Fruit fly (Drosophila melanogaster) whole organism, embryonic: ENCODE data around the gene CG5087.

ENCODE experiments used
- Bdp1 ChIP-seq: fragments of 200-800 bp; sonication (Bioruptor generic); optimal IDR thresholded peaks from 3 replicates; lab custom pipeline; 2016; ENCODE audit warnings: missing biosample characterization, missing genetic modification characterization
- Bteb2 ChIP-seq: fragments of 200-800 bp; sonication (Bioruptor generic); optimal IDR thresholded peaks from 2 replicates; lab custom pipeline; 2016; ENCODE audit warnings: missing biosample characterization, missing genetic modification characterization
- C15 ChIP-seq: fragments of 200-800 bp; sonication (Bioruptor generic); IDR thresholded peaks from 3 replicates; pipeline ENCODE4 v1.3.6; 2022; ENCODE audit warnings: missing biosample characterization, missing genetic modification characterization
- CG1024 ChIP-seq: fragments of 200-800 bp; sonication (Bioruptor generic); IDR thresholded peaks from 2 replicates; pipeline ENCODE4 v1.3.6; 2022; ENCODE audit warnings: missing biosample characterization, missing genetic modification characterization
- CG10321 ChIP-seq: fragments of 200-800 bp; sonication (Bioruptor generic); IDR thresholded peaks from 2 replicates; pipeline ENCODE4 v1.3.6; 2022; ENCODE audit warnings: missing biosample characterization, missing genetic modification characterization
- CG12219 ChIP-seq: fragments of 200-800 bp; sonication (Bioruptor generic); optimal IDR thresholded peaks from 3 replicates; lab custom pipeline; 2018; ENCODE audit warnings: missing biosample characterization, mild to moderate bottlenecking, missing genetic modification characterization
- CG13894 ChIP-seq: fragments of 200-800 bp; sonication (Bioruptor generic); optimal IDR thresholded peaks from 3 replicates; lab custom pipeline; 2018; ENCODE audit warnings: missing biosample characterization, mild to moderate bottlenecking, missing genetic modification characterization, moderate library complexity
- CG1602 ChIP-seq: fragments of 200-800 bp; sonication (Bioruptor generic); optimal IDR thresholded peaks from 3 replicates; lab custom pipeline; 2016; ENCODE audit warnings: missing biosample characterization, missing genetic modification characterization
- CG17612 ChIP-seq: fragments of 200-800 bp; sonication (Bioruptor generic); IDR thresholded peaks from 2 replicates; pipeline ENCODE4 v1.3.6; 2022; ENCODE audit warnings: missing biosample characterization, missing genetic modification characterization
- CG33213 ChIP-seq: fragments of 200-800 bp; sonication (Bioruptor generic); optimal IDR thresholded peaks from 3 replicates; lab custom pipeline; 2016; ENCODE audit warnings: missing biosample characterization, missing genetic modification characterization
- CG3407 ChIP-seq: fragments of 200-800 bp; sonication (Bioruptor generic); optimal IDR thresholded peaks from 2 replicates; lab custom pipeline; 2018; ENCODE audit warnings: missing biosample characterization, mild to moderate bottlenecking, missing genetic modification characterization
- CG3726 ChIP-seq: fragments of 200-800 bp; sonication (Bioruptor generic); IDR thresholded peaks from 3 replicates; pipeline ENCODE4, ENCODE4 v1.3.6; 2022; ENCODE audit warnings: missing biosample characterization, missing genetic modification characterization
- CG4617 ChIP-seq: fragments of 200-800 bp; sonication (Bioruptor generic); optimal IDR thresholded peaks from 3 replicates; lab custom pipeline; 2016; ENCODE audit warnings: missing biosample characterization, missing genetic modification characterization, borderline replicate concordance
- CG4707 ChIP-seq: fragments of 200-800 bp; sonication (Bioruptor generic); optimal IDR thresholded peaks from 2 replicates; lab custom pipeline; 2018; ENCODE audit warnings: missing biosample characterization, mild to moderate bottlenecking, missing genetic modification characterization, moderate library complexity
- CG8281 ChIP-seq: fragments of 200-800 bp; sonication (Bioruptor generic); optimal IDR thresholded peaks from 2 replicates; lab custom pipeline; 2018; ENCODE audit warnings: missing biosample characterization, mild to moderate bottlenecking, missing genetic modification characterization, moderate library complexity
- Ets97D ChIP-seq: fragments of 200-800 bp; sonication (Bioruptor generic); optimal IDR thresholded peaks from 3 replicates; lab custom pipeline; 2016; ENCODE audit warnings: missing biosample characterization, missing genetic modification characterization
- HLH3B ChIP-seq: fragments of 200-800 bp; sonication (Bioruptor generic); IDR thresholded peaks from 2 replicates; pipeline ENCODE4 v1.3.6; 2022; ENCODE audit warnings: missing biosample characterization, missing genetic modification characterization
- Hr3 ChIP-seq: fragments of 200-800 bp; sonication (Bioruptor generic); optimal IDR thresholded peaks from 3 replicates; lab custom pipeline; 2016; ENCODE audit warnings: missing biosample characterization, missing genetic modification characterization
- Hr51 ChIP-seq, 2 experiments: fragments of 200-800 bp; sonication (Bioruptor generic); optimal IDR thresholded peaks; 2 replicates in 1 of 2; 3 replicates in 1 of 2; lab custom pipeline; 2016 to 2018; ENCODE audit warnings: missing biosample characterization in 2 of 2, missing genetic modification characterization in 2 of 2, mild to moderate bottlenecking in 1 of 2, moderate library complexity in 1 of 2
- Mrtf ChIP-seq: fragments of 200-800 bp; sonication (Bioruptor generic); IDR thresholded peaks from 3 replicates; pipeline ENCODE4 v1.3.6; 2022; ENCODE audit warnings: missing biosample characterization, missing genetic modification characterization
- Myb ChIP-seq: fragments of 200-800 bp; sonication (Bioruptor generic); optimal IDR thresholded peaks from 2 replicates; lab custom pipeline; 2016; ENCODE audit warnings: missing biosample characterization, missing genetic modification characterization
- Neu2 ChIP-seq: fragments of 200-800 bp; sonication (Bioruptor generic); optimal IDR thresholded peaks from 3 replicates; lab custom pipeline; 2016; ENCODE audit warnings: missing biosample characterization, missing genetic modification characterization, borderline replicate concordance
- Nf-YB ChIP-seq: fragments of 200-800 bp; sonication (Bioruptor generic); optimal IDR thresholded peaks from 3 replicates; lab custom pipeline; 2019; ENCODE audit warnings: missing biosample characterization, mild to moderate bottlenecking, missing genetic modification characterization, moderate library complexity
- Poxn ChIP-seq: fragments of 200-800 bp; sonication (Bioruptor generic); IDR thresholded peaks from 2 replicates; pipeline ENCODE4 v1.3.6; 2022; ENCODE audit warnings: missing biosample characterization, missing genetic modification characterization
- Rx ChIP-seq: fragments of 200-800 bp; sonication (Bioruptor generic); IDR thresholded peaks from 2 replicates; pipeline ENCODE4 v1.3.6; 2022; ENCODE audit warnings: missing biosample characterization, missing genetic modification characterization
- Side ChIP-seq: fragments of 200-800 bp; sonication (Bioruptor generic); optimal IDR thresholded peaks from 2 replicates; lab custom pipeline; 2016; ENCODE audit warnings: missing biosample characterization, missing genetic modification characterization
- Sry-β ChIP-seq: fragments of 200-800 bp; sonication (Bioruptor generic); optimal IDR thresholded peaks from 2 replicates; lab custom pipeline; 2018; ENCODE audit warnings: missing biosample characterization, mild to moderate bottlenecking, missing genetic modification characterization, moderate library complexity
- Ssrp ChIP-seq: fragments of 200-800 bp; sonication (Bioruptor generic); optimal IDR thresholded peaks from 2 replicates; lab custom pipeline; 2018; ENCODE audit warnings: missing biosample characterization, mild to moderate bottlenecking, missing genetic modification characterization, moderate library complexity
- Taf1 ChIP-seq: fragments of 200-800 bp; sonication (Bioruptor generic); IDR thresholded peaks from 2 replicates; pipeline ENCODE4 v1.3.6; 2022; ENCODE audit warnings: missing biosample characterization, missing genetic modification characterization
- ac ChIP-seq: fragments of 200-800 bp; sonication (Bioruptor generic); optimal IDR thresholded peaks from 3 replicates; lab custom pipeline; 2017; ENCODE audit warnings: missing biosample characterization, mild to moderate bottlenecking, missing genetic modification characterization
- bsh ChIP-seq, 2 experiments: fragments of 200-800 bp; sonication (Bioruptor generic); optimal IDR thresholded peaks; 2 replicates each; lab custom pipeline; 2017 to 2018; ENCODE audit warnings: mild to moderate bottlenecking in 2 of 2, missing biosample characterization in 2 of 2, missing genetic modification characterization in 2 of 2, moderate library complexity in 1 of 2
- cad ChIP-seq: fragments of >200 bp; optimal IDR thresholded peaks from 2 replicates; lab custom pipeline; 2017; ENCODE audit warnings: missing biosample characterization, missing genetic modification characterization
- cato ChIP-seq: fragments of 200-800 bp; sonication (Bioruptor generic); optimal IDR thresholded peaks from 2 replicates; lab custom pipeline; 2016; ENCODE audit warnings: missing biosample characterization, missing genetic modification characterization, borderline replicate concordance
- corto ChIP-seq: fragments of 200-800 bp; sonication (Bioruptor generic); optimal IDR thresholded peaks from 2 replicates; lab custom pipeline; 2016; ENCODE audit warnings: missing biosample characterization, mild to moderate bottlenecking, missing genetic modification characterization, moderate library complexity
- dysf ChIP-seq: fragments of 200-800 bp; sonication (Bioruptor generic); IDR thresholded peaks from 3 replicates; pipeline ENCODE4 v1.3.6; 2022; ENCODE audit warnings: missing biosample characterization, missing genetic modification characterization
- ftz-f1 ChIP-seq: fragments of 200-800 bp; sonication (Bioruptor generic); optimal IDR thresholded peaks from 2 replicates; lab custom pipeline; 2016; ENCODE audit warnings: missing biosample characterization, missing genetic modification characterization
- gce ChIP-seq: fragments of 200-800 bp; sonication (Bioruptor generic); IDR thresholded peaks from 3 replicates; pipeline ENCODE4 v1.3.6; 2022; ENCODE audit warnings: missing biosample characterization, missing genetic modification characterization
- grau ChIP-seq: fragments of 200-800 bp; optimal IDR thresholded peaks from 3 replicates; lab custom pipeline; 2019; ENCODE audit warnings: missing biosample characterization, mild to moderate bottlenecking, missing genetic modification characterization, moderate library complexity
- gt ChIP-seq: fragments of 200-800 bp; sonication (Bioruptor generic); IDR thresholded peaks from 2 replicates; pipeline ENCODE4 v1.3.6; 2022; ENCODE audit warnings: missing biosample characterization, missing genetic modification characterization
- kni ChIP-seq: fragments of 200-800 bp; sonication (Bioruptor generic); optimal IDR thresholded peaks from 3 replicates; lab custom pipeline; 2017; ENCODE audit warnings: mild to moderate bottlenecking, missing biosample characterization, missing genetic modification reagents, missing genetic modification characterization
- mam ChIP-seq: fragments of 200-800 bp; sonication (Bioruptor generic); optimal IDR thresholded peaks from 3 replicates; lab custom pipeline; 2016; ENCODE audit warnings: missing biosample characterization, missing genetic modification characterization
- mirr ChIP-seq: fragments of 200-800 bp; sonication (Bioruptor generic); optimal IDR thresholded peaks from 3 replicates; lab custom pipeline; 2018; ENCODE audit warnings: missing biosample characterization, mild to moderate bottlenecking, missing genetic modification characterization
- odd ChIP-seq: fragments of 200-800 bp; sonication (Bioruptor generic); optimal IDR thresholded peaks from 2 replicates; lab custom pipeline; 2017; ENCODE audit warnings: missing biosample characterization, mild to moderate bottlenecking, missing genetic modification characterization
- pan ChIP-seq, 4 experiments: fragments of >200 bp in 3 of 4; fragments of 200-800 bp in 1 of 4; sonication (Bioruptor generic) in 1 of 4; optimal IDR thresholded peaks in 3 of 4; IDR thresholded peaks in 1 of 4; 2 replicates each; pipeline versions ENCODE4 v1.3.6 to Lab custom; 2017 to 2022; ENCODE audit warnings: missing biosample characterization in 2 of 4, missing genetic modification characterization in 2 of 4, mixed read lengths in 1 of 4
- seq ChIP-seq: fragments of 200-800 bp; sonication (Bioruptor generic); IDR thresholded peaks from 2 replicates; pipeline ENCODE4 v1.3.6; 2022; ENCODE audit warnings: missing biosample characterization, missing genetic modification characterization
- sisA ChIP-seq: fragments of 200-800 bp; sonication (Bioruptor generic); IDR thresholded peaks from 2 replicates; pipeline ENCODE4 v1.3.6; 2022; ENCODE audit warnings: missing biosample characterization, missing genetic modification characterization
- stc ChIP-seq: fragments of 200-800 bp; sonication (Bioruptor generic); IDR thresholded peaks from 2 replicates; pipeline ENCODE4 v1.3.6; 2022; ENCODE audit warnings: missing biosample characterization, missing genetic modification characterization
- tgo ChIP-seq: fragments of 200-800 bp; sonication (Bioruptor generic); IDR thresholded peaks from 3 replicates; pipeline ENCODE4 v1.3.6; 2022; ENCODE audit warnings: missing biosample characterization, missing genetic modification characterization
- tio ChIP-seq: fragments of 200-800 bp; sonication (Bioruptor generic); optimal IDR thresholded peaks from 2 replicates; lab custom pipeline; 2017; ENCODE audit warnings: missing biosample characterization, missing genetic modification characterization, inconsistent platforms

The CG5087 gene

dm6 chr3L:9033999-9034626 is 36.1 kb downstream of the CG5087 start (continued):
- no peak for TF ChIP-seq Side
- TF ChIP-seq dysf (GFP tag; lab: Robert Waterston, UW), result peak; percentile 62; the same call in 2 of the 3 replicates
- no peak for TF ChIP-seq Taf1 (GFP tag; lab: Robert Waterston, UW)
- peak in 1 of 2 experiments; percentile 67 for TF ChIP-seq bsh (GFP tag; optimal IDR thresholded peaks at IDR 0.05; lab: Kevin White, UChicago)
- TF ChIP-seq cato (GFP tag; lab: Kevin White, UChicago), result no peak
- no peak for TF ChIP-seq cad (GFP tag; lab: Kevin White, UChicago)
- no peak for TF ChIP-seq Poxn (GFP tag; lab: Robert Waterston, UW)
- peak; percentile 46 for TF ChIP-seq Hr3 (GFP tag; lab: Kevin White, UChicago)
- no peak for TF ChIP-seq seq (GFP tag; lab: Robert Waterston, UW)
- TF ChIP-seq tio (GFP tag; lab: Kevin White, UChicago), result no peak
- TF ChIP-seq Ets97D, result no peak
- TF ChIP-seq ac (GFP tag; lab: Kevin White, UChicago), result peak; percentile 37
- TF ChIP-seq CG3407, result no peak
- no peak for TF ChIP-seq pan (optimal IDR thresholded peaks at IDR 0.05; lab: Kevin White, UChicago)
- TF ChIP-seq pan (GFP tag; optimal IDR thresholded peaks at IDR 0.05 in 1 of 2, IDR thresholded peaks at IDR 0.05 in 1 of 2), result peak in 1 of 2 experiments; percentile 78
- TF ChIP-seq HLH3B (GFP tag; lab: Robert Waterston, UW), result peak; percentile 74
- TF ChIP-seq Hr51 (GFP tag; optimal IDR thresholded peaks at IDR 0.05; lab: Kevin White, UChicago), result peak in 1 of 2 experiments; percentile 17
- peak; percentile 22 for TF ChIP-seq Ssrp
- no peak for TF ChIP-seq mirr (GFP tag; lab: Kevin White, UChicago)
- TF ChIP-seq mam (GFP tag; lab: Kevin White, UChicago), result no peak
- TF ChIP-seq gce (GFP tag; lab: Robert Waterston, UW), result peak; percentile 81
- TF ChIP-seq Rx, result peak; percentile 31; the same call in 1 of the 2 replicates
- TF ChIP-seq grau, result peak; percentile 41
- TF ChIP-seq Bdp1 (GFP tag; lab: Kevin White, UChicago), result no peak
- TF ChIP-seq CG3726 (GFP tag; lab: Robert Waterston, UW), result 0 out of 3 replicates have a peak, but pooled peaks have one; percentile 5
- peak; percentile 44 for TF ChIP-seq kni (GFP tag; lab: Kevin White, UChicago)
- TF ChIP-seq CG12219 (GFP tag; lab: Kevin White, UChicago), result no peak
- peak; percentile 4 for TF ChIP-seq CG4707 (GFP tag; lab: Kevin White, UChicago)
- peak; percentile 64 for TF ChIP-seq tgo (GFP tag; lab: Robert Waterston, UW)
- no peak for TF ChIP-seq C15 (GFP tag; lab: Robert Waterston, UW)
- TF ChIP-seq CG17612 (GFP tag; lab: Robert Waterston, UW), result no peak
- peak; percentile 54 for TF ChIP-seq CG33213 (GFP tag; lab: Kevin White, UChicago)
- no peak for TF ChIP-seq gt (GFP tag; lab: Robert Waterston, UW)
- TF ChIP-seq Myb (GFP tag; lab: Kevin White, UChicago), result no peak
- TF ChIP-seq CG13894, result no peak
- TF ChIP-seq stc, result peak; percentile 67; the same call in 1 of the 2 replicates
- TF ChIP-seq Nf-YB, result no peak
- no peak for TF ChIP-seq CG8281 (tag; lab: Kevin White, UChicago)
- no peak for TF ChIP-seq Bteb2 (GFP tag; lab: Kevin White, UChicago)
- peak; percentile 44 for TF ChIP-seq CG1602 (GFP tag; lab: Kevin White, UChicago)
- peak; percentile 66; the same call in 1 of the 3 replicates for TF ChIP-seq Mrtf (GFP tag; lab: Robert Waterston, UW)
- TF ChIP-seq corto (GFP tag; lab: Kevin White, UChicago), result peak; percentile 28
- peak; percentile 24 for TF ChIP-seq Neu2
- TF ChIP-seq ftz-f1 (GFP tag; lab: Kevin White, UChicago), result no peak
- TF ChIP-seq CG4617 (GFP tag; lab: Kevin White, UChicago), result no peak
- TF ChIP-seq CG1024 (GFP tag; lab: Robert Waterston, UW), result peak; percentile 63
- TF ChIP-seq CG10321 (GFP tag; lab: Robert Waterston, UW), result peak; percentile 26; the same call in 1 of the 2 replicates
- TF ChIP-seq odd (GFP tag; lab: Kevin White, UChicago), result no peak
- TF ChIP-seq sisA (GFP tag; lab: Robert Waterston, UW), result peak; percentile 80
- no peak for TF ChIP-seq Sry-β
